Fruit fly (Drosophila melanogaster): ENCODE data around the gene Hsc70-2.

Hsc70-2 gene

dm6 chr3R:13088395-13088794 lies 43.8 kb downstream of the Hsc70-2 start, which contains the start of gene timeout:
timeout (plus strand) TSS chr3R:13088651.
- TF ChIP-seq CG2875 (GFP tag; optimal IDR thresholded peaks at IDR 0.05) (no peak), CG1832 (GFP tag; optimal IDR thresholded peaks at IDR 0.05) (no peak), yki (optimal IDR thresholded peaks at IDR 0.05) (no peak), CG2889 (GFP tag; IDR thresholded peaks at IDR 0.05) (no peak), hbn (GFP tag; IDR thresholded peaks at IDR 0.05; ENCODE audit: partially characterized antibody) (peak; percentile 63), caup (GFP tag; optimal IDR thresholded peaks at IDR 0.05; ENCODE audit: severe bottlenecking) (no peak), H15 (GFP tag; IDR thresholded peaks at IDR 0.05) (no peak), Myb (GFP tag; optimal IDR thresholded peaks at IDR 0.05) (peak; percentile 64), nerfin-1 (tag; optimal IDR thresholded peaks at IDR 0.05) (no peak), corto (GFP tag; optimal IDR thresholded peaks at IDR 0.05) (no peak), CG12219 (GFP tag; optimal IDR thresholded peaks at IDR 0.05) (no peak), CG14441 (GFP tag; IDR thresholded peaks at IDR 0.05) (no peak), CG10654 (GFP tag; optimal IDR thresholded peaks at IDR 0.05) (no peak), CG12236 (GFP tag; optimal IDR thresholded peaks at IDR 0.05) (no peak), CG8765 (GFP tag; IDR thresholded peaks at IDR 0.05) (no peak), Mrtf (GFP tag; IDR thresholded peaks at IDR 0.05) (no peak), Sox102F (GFP tag; optimal IDR thresholded peaks at IDR 0.05) (no peak), CG17612 (GFP tag; IDR thresholded peaks at IDR 0.05) (no peak), Atf3 (GFP tag; optimal IDR thresholded peaks at IDR 0.05) (no peak), PHDP (tag; optimal IDR thresholded peaks at IDR 0.05) (no peak), CG13123 (GFP tag; optimal IDR thresholded peaks at IDR 0.05) (no peak), scrt (GFP tag; optimal IDR thresholded peaks at IDR 0.05) (no peak), cad (GFP tag; optimal IDR thresholded peaks at IDR 0.05) (no peak), Dll (GFP tag; IDR thresholded peaks at IDR 0.05; ENCODE audit: partially characterized antibody) (peak; percentile 80), CG9215 (GFP tag; IDR thresholded peaks at IDR 0.05) (no peak), CG16779 (GFP tag; IDR thresholded peaks at IDR 0.05) (no peak), CHES-1-like (GFP tag; optimal IDR thresholded peaks at IDR 0.05) (no peak), ato (GFP tag; IDR thresholded peaks at IDR 0.05; ENCODE audit: partially characterized antibody) (peak; percentile 62; the same call in 1 of the 2 replicates), CG10979 (tag; optimal IDR thresholded peaks at IDR 0.05) (no peak), CG15269 (tag; optimal IDR thresholded peaks at IDR 0.05) (no peak), kay (GFP tag; optimal IDR thresholded peaks at IDR 0.05) (no peak), Tbp (GFP tag; optimal IDR thresholded peaks at IDR 0.05) (no peak), CG12104 (GFP tag; optimal IDR thresholded peaks at IDR 0.05) (no peak), CG2120 (GFP tag; optimal IDR thresholded peaks at IDR 0.05) (no peak), CG15479 (GFP tag; optimal IDR thresholded peaks at IDR 0.05) (no peak), gfzf (GFP tag; optimal IDR thresholded peaks at IDR 0.05) (peak; percentile 45), CG10209 (GFP tag; optimal IDR thresholded peaks at IDR 0.05) (no peak), CG17359 (tag; optimal IDR thresholded peaks at IDR 0.05) (no peak), BEAF-32 (GFP tag; optimal IDR thresholded peaks at IDR 0.05) (peak; percentile 75), MESR4 (GFP tag; optimal IDR thresholded peaks at IDR 0.05) (no peak), Doc2 (GFP tag; IDR thresholded peaks at IDR 0.05) (no peak), pho (GFP tag; optimal IDR thresholded peaks at IDR 0.05) (no peak), CG13894 (tag; optimal IDR thresholded peaks at IDR 0.05) (no peak), CG4854 (GFP tag; optimal IDR thresholded peaks at IDR 0.05) (no peak), nmo (GFP tag; optimal IDR thresholded peaks at IDR 0.05) (peak; percentile 50), Sry-β (GFP tag; optimal IDR thresholded peaks at IDR 0.05) (no peak), Mad (GFP tag; optimal IDR thresholded peaks at IDR 0.05) (no peak), H2.0 (GFP tag; IDR thresholded peaks at IDR 0.05) (no peak), nau (GFP tag; optimal IDR thresholded peaks at IDR 0.05) (no peak), CG10147 (GFP tag; optimal IDR thresholded peaks at IDR 0.05) (no peak), C15 (GFP tag; IDR thresholded peaks at IDR 0.05) (no peak), CG4282 (GFP tag; optimal IDR thresholded peaks at IDR 0.05) (no peak)

Measured in whole organism, embryonic.